Worm (Caenorhabditis elegans) whole organism, young adult: ENCODE results near the gene cnep-1.

ENCODE experiments used
- B0019.2 ChIP-seq: fragments of 200-800 bp; sonication (Bioruptor generic); conservative IDR thresholded peaks from 2 replicates; pipeline ENCODE4 v1.3.6; 2022; ENCODE audit warnings: missing genetic modification reagents, missing genetic modification characterization, missing compliant biosample characterization
- B0261.1 ChIP-seq: sonication (generic microtip); optimal IDR thresholded peaks from 2 replicates; lab custom pipeline; 2016; ENCODE audit warnings: mild to moderate bottlenecking, missing genetic modification characterization, moderate library complexity, missing compliant biosample characterization
- C06A6.2 ChIP-seq: fragments of 200-800 bp; sonication (Bioruptor generic); conservative IDR thresholded peaks from 2 replicates; pipeline ENCODE4 v1.3.6; 2022; ENCODE audit warnings: missing genetic modification characterization, missing compliant biosample characterization
- F33H1.4 ChIP-seq: fragments of 200-800 bp; sonication (Bioruptor generic); IDR thresholded peaks from 2 replicates; pipeline ENCODE4 v1.3.6; 2022; ENCODE audit warnings: missing genetic modification reagents, missing genetic modification characterization, missing compliant biosample characterization
- F39B2.1 ChIP-seq: fragments of 200-800 bp; sonication (Bioruptor generic); IDR thresholded peaks from 2 replicates; pipeline ENCODE4 v1.3.6; 2022; ENCODE audit warnings: missing genetic modification reagents, missing genetic modification characterization, missing compliant biosample characterization
- F57C9.4 ChIP-seq: sonication (generic microtip); optimal IDR thresholded peaks from 2 replicates; lab custom pipeline; 2017; ENCODE audit warnings: mild to moderate bottlenecking, missing genetic modification characterization, missing compliant biosample characterization
- K11D2.4 ChIP-seq: fragments of 200-800 bp; sonication (Bioruptor generic); IDR thresholded peaks from 2 replicates; pipeline ENCODE4 v1.3.6; 2022; ENCODE audit warnings: missing genetic modification reagents, missing genetic modification characterization, missing compliant biosample characterization
- K12H6.12 ChIP-seq: fragments of 200-800 bp; sonication (Bioruptor generic); optimal IDR thresholded peaks from 2 replicates; lab custom pipeline; 2018; ENCODE audit warnings: mild to moderate bottlenecking, missing genetic modification characterization, missing compliant biosample characterization
- T07F8.4 ChIP-seq: sonication (generic microtip); optimal IDR thresholded peaks from 2 replicates; lab custom pipeline; 2016; ENCODE audit warnings: mild to moderate bottlenecking, missing genetic modification characterization, moderate library complexity, missing compliant biosample characterization
- T26A5.8 ChIP-seq: sonication (generic microtip); optimal IDR thresholded peaks from 2 replicates; lab custom pipeline; 2016; ENCODE audit warnings: missing genetic modification characterization, missing compliant biosample characterization
- Y53F4B.3 ChIP-seq: fragments of 200-800 bp; sonication (Bioruptor generic); IDR thresholded peaks from 2 replicates; pipeline ENCODE4 v1.3.6; 2022; ENCODE audit warnings: missing genetic modification reagents, missing genetic modification characterization, missing compliant biosample characterization
- Y56A3A.18 ChIP-seq: fragments of 200-800 bp; sonication (Bioruptor generic); IDR thresholded peaks from 2 replicates; pipeline ENCODE4 v1.3.6; 2022; ENCODE audit warnings: missing genetic modification reagents, missing genetic modification characterization, missing compliant biosample characterization
- Y79H2A.3 ChIP-seq: fragments of 200-800 bp; sonication (Bioruptor generic); conservative IDR thresholded peaks from 2 replicates; pipeline ENCODE4 v1.3.6; 2022; ENCODE audit warnings: missing genetic modification reagents, missing genetic modification characterization, missing compliant biosample characterization
- akir-1 ChIP-seq: fragments of 200-800 bp; sonication (Bioruptor generic); optimal IDR thresholded peaks from 2 replicates; lab custom pipeline; 2018; ENCODE audit warnings: mild to moderate bottlenecking, missing genetic modification characterization, moderate library complexity, missing compliant biosample characterization
- attf-3 ChIP-seq: fragments of 200-800 bp; sonication (Bioruptor generic); conservative IDR thresholded peaks from 2 replicates; pipeline ENCODE4 v1.3.6; 2022; ENCODE audit warnings: missing genetic modification reagents, missing genetic modification characterization, missing compliant biosample characterization
- attf-6 ChIP-seq: fragments of 200-800 bp; sonication (Bioruptor generic); IDR thresholded peaks from 2 replicates; pipeline ENCODE4 v1.3.6; 2022; ENCODE audit warnings: missing genetic modification reagents, missing genetic modification characterization, missing compliant biosample characterization
- cebp-2 ChIP-seq: fragments of 200-800 bp; sonication (Bioruptor generic); IDR thresholded peaks from 2 replicates; pipeline ENCODE4 v1.3.6; 2022; ENCODE audit warnings: missing genetic modification characterization, missing compliant biosample characterization
- die-1 ChIP-seq: sonication (generic microtip); optimal IDR thresholded peaks from 2 replicates; lab custom pipeline; 2016; ENCODE audit warnings: missing genotype, mild to moderate bottlenecking, missing genetic modification characterization, missing compliant biosample characterization
- efl-1 ChIP-seq: fragments of 150-350 bp; optimal IDR thresholded peaks from 2 replicates; lab custom pipeline; 2014; ENCODE audit warnings: missing biosample characterization, missing genetic modification reagents, missing genetic modification characterization
- hlh-26 ChIP-seq: fragments of 200-800 bp; sonication (Bioruptor generic); conservative IDR thresholded peaks from 2 replicates; pipeline ENCODE4 v1.3.6; 2022; ENCODE audit warnings: missing genetic modification reagents, missing genetic modification characterization, missing compliant biosample characterization
- lag-1 ChIP-seq: fragments of 200-800 bp; sonication (Bioruptor generic); IDR thresholded peaks from 2 replicates; pipeline ENCODE4 v1.3.6; 2022; ENCODE audit warnings: missing genetic modification reagents, missing genetic modification characterization, missing compliant biosample characterization
- let-526 ChIP-seq: fragments of 200-800 bp; sonication (Bioruptor generic); IDR thresholded peaks from 2 replicates; pipeline ENCODE4 v1.3.6; 2022; ENCODE audit warnings: missing genetic modification reagents, missing genetic modification characterization, missing compliant biosample characterization
- lin-26 ChIP-seq: fragments of 200-800 bp; sonication (Bioruptor generic); IDR thresholded peaks from 2 replicates; pipeline ENCODE4 v1.3.6; 2022; ENCODE audit warnings: missing genetic modification reagents, missing genetic modification characterization, missing compliant biosample characterization
- lin-40 ChIP-seq: sonication (generic microtip); optimal IDR thresholded peaks from 2 replicates; lab custom pipeline; 2016; ENCODE audit warnings: missing genetic modification characterization, mild to moderate bottlenecking, missing compliant biosample characterization, missing genotype, missing genetic modification reagents
- lsl-1 ChIP-seq: fragments of 200-800 bp; sonication (Bioruptor generic); optimal IDR thresholded peaks from 2 replicates; lab custom pipeline; 2018; ENCODE audit warnings: mild to moderate bottlenecking, missing genetic modification characterization, moderate library complexity, missing compliant biosample characterization
- madf-3 ChIP-seq: fragments of 200-800 bp; sonication (Bioruptor generic); IDR thresholded peaks from 2 replicates; pipeline ENCODE4 v1.3.6; 2022; ENCODE audit warnings: missing genetic modification reagents, missing genetic modification characterization, missing compliant biosample characterization
- madf-6 ChIP-seq: fragments of 200-800 bp; sonication (Bioruptor generic); IDR thresholded peaks from 2 replicates; pipeline ENCODE4 v1.3.6; 2022; ENCODE audit warnings: missing genetic modification reagents, missing genetic modification characterization, missing compliant biosample characterization
- nfya-1 ChIP-seq: sonication (generic microtip); optimal IDR thresholded peaks from 2 replicates; lab custom pipeline; 2017; ENCODE audit warnings: antibody characterized with exemption, missing compliant biosample characterization, missing genetic modification characterization, borderline replicate concordance; ENCODE audit not compliant: insufficient read depth
- nhr-120 ChIP-seq: fragments of 200-800 bp; sonication (Bioruptor generic); IDR thresholded peaks from 2 replicates; pipeline ENCODE4 v1.3.6; 2022; ENCODE audit warnings: missing genetic modification characterization, missing compliant biosample characterization
- nhr-179 ChIP-seq: sonication (generic microtip); optimal IDR thresholded peaks from 2 replicates; lab custom pipeline; 2016; ENCODE audit warnings: mild to moderate bottlenecking, missing genetic modification characterization, missing compliant biosample characterization
- rcor-1 ChIP-seq: fragments of 200-800 bp; sonication (Bioruptor generic); IDR thresholded peaks from 2 replicates; pipeline ENCODE4 v1.3.6; 2022; ENCODE audit warnings: missing genetic modification reagents, missing genetic modification characterization, missing compliant biosample characterization
- rec-8 ChIP-seq, 2 experiments: sonication (generic microtip); optimal IDR thresholded peaks; 2 replicates each; lab custom pipeline; 2016; ENCODE audit warnings: mild to moderate bottlenecking in 2 of 2, missing genetic modification characterization in 2 of 2, missing genetic modification reagents in 2 of 2, missing genotype in 2 of 2, missing biosample characterization in 1 of 2, missing compliant biosample characterization in 1 of 2, moderate library complexity in 1 of 2
- sdz-38 ChIP-seq: sonication (generic microtip); optimal IDR thresholded peaks from 2 replicates; lab custom pipeline; 2016; ENCODE audit warnings: missing genotype, missing genetic modification characterization, missing compliant biosample characterization
- snpc-1.1 ChIP-seq: sonication (generic microtip); optimal IDR thresholded peaks from 2 replicates; lab custom pipeline; 2017; ENCODE audit warnings: missing genetic modification characterization, mild to moderate bottlenecking, missing compliant biosample characterization, antibody characterized with exemption, moderate library complexity, missing genotype, missing genetic modification reagents; ENCODE audit not compliant: insufficient read depth
- sptf-2 ChIP-seq: fragments of 200-800 bp; sonication (Bioruptor generic); optimal IDR thresholded peaks from 2 replicates; lab custom pipeline; 2018; ENCODE audit warnings: mild to moderate bottlenecking, missing genetic modification characterization, missing compliant biosample characterization
- tbx-9 ChIP-seq: sonication (generic microtip); optimal IDR thresholded peaks from 2 replicates; lab custom pipeline; 2016; ENCODE audit warnings: borderline replicate concordance, missing genetic modification characterization, inconsistent platforms, missing compliant biosample characterization
- unc-62 ChIP-seq: fragments of 150-350 bp; optimal IDR thresholded peaks from 2 replicates; lab custom pipeline; 2014; ENCODE audit warnings: missing biosample characterization, missing genetic modification reagents, missing genetic modification characterization
- xnd-1 ChIP-seq: sonication (generic microtip); optimal IDR thresholded peaks from 2 replicates; lab custom pipeline; 2016; ENCODE audit warnings: missing genotype, missing genetic modification reagents, missing genetic modification characterization, missing compliant biosample characterization
- ztf-18 ChIP-seq: sonication (generic microtip); optimal IDR thresholded peaks from 2 replicates; lab custom pipeline; 2016; ENCODE audit warnings: missing genotype, mild to moderate bottlenecking, missing genetic modification characterization, missing compliant biosample characterization
- ztf-6 ChIP-seq: fragments of 200-800 bp; sonication (Bioruptor generic); IDR thresholded peaks from 2 replicates; pipeline ENCODE4 v1.3.6; 2022; ENCODE audit warnings: missing genetic modification reagents, missing genetic modification characterization, missing compliant biosample characterization

cnep-1 gene

ce11 chrII:7298197-7298682 lies 11.9 kb upstream of the cnep-1 start, which contains the start of gene puf-8:
puf-8 (minus strand) TSS chrII:7298247.
- TF ChIP-seq cebp-2 (GFP tag; lab: Robert Waterston, UW) (no peak), F57C9.4 (tag; lab: Kevin White, UChicago) (no peak), lin-40 (tag; lab: Kevin White, UChicago) (no peak), B0261.1 (tag; lab: Kevin White, UChicago) (no peak), xnd-1 (peak; percentile 29), madf-6 (peak; percentile 37), K12H6.12 (no peak), attf-3 (GFP tag; lab: Robert Waterston, UW) (no peak), C06A6.2 (GFP tag; lab: Robert Waterston, UW) (no peak), nfya-1 (tag; lab: Kevin White, UChicago) (no peak), akir-1 (GFP tag; lab: Kevin White, UChicago) (no peak), snpc-1.1 (tag; lab: Kevin White, UChicago) (no peak), B0019.2 (GFP tag; lab: Robert Waterston, UW) (no peak), ztf-6 (GFP tag; lab: Robert Waterston, UW) (no peak), Y56A3A.18 (no peak), Y79H2A.3 (no peak), tbx-9 (tag; lab: Kevin White, UChicago) (no peak), T07F8.4 (tag; lab: Kevin White, UChicago) (no peak), T26A5.8 (tag; lab: Kevin White, UChicago) (no peak), F39B2.1 (GFP tag; lab: Robert Waterston, UW) (no peak), ztf-18 (tag; lab: Kevin White, UChicago) (peak; percentile 37), sptf-2 (GFP tag; lab: Kevin White, UChicago) (no peak), F33H1.4 (GFP tag; lab: Robert Waterston, UW) (peak; percentile 71), sdz-38 (tag; lab: Kevin White, UChicago) (no peak), nhr-179 (tag; lab: Kevin White, UChicago) (no peak), attf-6 (GFP tag; lab: Robert Waterston, UW) (no peak), unc-62 (GFP tag; lab: Kevin White, UChicago) (no peak), lin-26 (GFP tag; lab: Robert Waterston, UW) (no peak), lag-1 (no peak), lsl-1 (GFP tag; lab: Kevin White, UChicago) (peak; percentile 77), die-1 (tag; lab: Kevin White, UChicago) (no peak), madf-3 (GFP tag; lab: Robert Waterston, UW) (no peak), hlh-26 (no peak), K11D2.4 (no peak), efl-1 (GFP tag; lab: Kevin White, UChicago) (peak; percentile 21), rcor-1 (GFP tag; lab: Robert Waterston, UW) (no peak), nhr-120 (GFP tag; lab: Robert Waterston, UW) (no peak), rec-8 (tag; optimal IDR thresholded peaks at IDR 0.05; lab: Kevin White, UChicago) (no peak), let-526 (GFP tag; lab: Robert Waterston, UW) (no peak), Y53F4B.3 (GFP tag; lab: Robert Waterston, UW) (no peak)
